Fruit fly (Drosophila melanogaster) whole organism, embryonic: ENCODE measurements around the gene Acn.

Experiments used
- BEAF-32 ChIP-seq: fragments of 200-800 bp; sonication (Bioruptor generic); optimal IDR thresholded peaks from 3 replicates; lab custom pipeline; 2017; ENCODE audit warnings: missing biosample characterization, missing genetic modification characterization, mild to moderate bottlenecking, moderate library complexity, missing genetic modification reagents
- Bdp1 ChIP-seq: fragments of 200-800 bp; sonication (Bioruptor generic); optimal IDR thresholded peaks from 3 replicates; lab custom pipeline; 2016; ENCODE audit warnings: missing biosample characterization, missing genetic modification characterization
- Blimp-1 ChIP-seq: fragments of 200-800 bp; sonication (Bioruptor generic); optimal IDR thresholded peaks from 3 replicates; lab custom pipeline; 2018; ENCODE audit warnings: missing biosample characterization, missing genetic modification characterization, mild to moderate bottlenecking, moderate library complexity, missing genetic modification reagents
- CG10431 ChIP-seq: fragments of 200-800 bp; sonication (Bioruptor generic); optimal IDR thresholded peaks from 3 replicates; lab custom pipeline; 2018; ENCODE audit warnings: missing biosample characterization, mild to moderate bottlenecking, missing genetic modification characterization
- CG10543 ChIP-seq: fragments of 200-800 bp; sonication (Bioruptor generic); optimal IDR thresholded peaks from 3 replicates; lab custom pipeline; 2017; ENCODE audit warnings: missing biosample characterization, mild to moderate bottlenecking, missing genetic modification characterization, moderate library complexity
- CG10959 ChIP-seq: fragments of 200-800 bp; sonication (Bioruptor generic); IDR thresholded peaks from 2 replicates; pipeline ENCODE4 v1.3.6; 2022; ENCODE audit warnings: missing biosample characterization, missing genetic modification characterization
- CG13775 ChIP-seq: fragments of 200-800 bp; sonication (Bioruptor generic); optimal IDR thresholded peaks from 3 replicates; lab custom pipeline; 2017; ENCODE audit warnings: missing biosample characterization, mild to moderate bottlenecking, missing genetic modification characterization
- CG15269 ChIP-seq: fragments of 200-800 bp; sonication (Bioruptor generic); optimal IDR thresholded peaks from 2 replicates; lab custom pipeline; 2018; ENCODE audit warnings: missing biosample characterization, mild to moderate bottlenecking, missing genetic modification characterization, moderate library complexity
- CG16863 ChIP-seq: fragments of 200-800 bp; sonication (Bioruptor generic); optimal IDR thresholded peaks from 3 replicates; lab custom pipeline; 2016; ENCODE audit warnings: missing biosample characterization, missing genetic modification characterization
- CG17361 ChIP-seq: fragments of 200-800 bp; sonication (Bioruptor generic); IDR thresholded peaks from 3 replicates; pipeline ENCODE4 v1.3.6; 2022; ENCODE audit warnings: missing biosample characterization, missing genetic modification characterization
- CG2120 ChIP-seq: fragments of 200-800 bp; sonication (Bioruptor generic); optimal IDR thresholded peaks from 3 replicates; lab custom pipeline; 2016; ENCODE audit warnings: missing biosample characterization, missing genetic modification characterization
- CG30020 ChIP-seq: fragments of 200-800 bp; optimal IDR thresholded peaks from 2 replicates; lab custom pipeline; 2019; ENCODE audit warnings: missing biosample characterization, mild to moderate bottlenecking, missing genetic modification characterization, moderate library complexity
- CG30403 ChIP-seq: fragments of 200-800 bp; sonication (Bioruptor generic); optimal IDR thresholded peaks from 3 replicates; lab custom pipeline; 2016; ENCODE audit warnings: missing biosample characterization, missing genetic modification characterization
- CG3065 ChIP-seq: fragments of 200-800 bp; sonication (Bioruptor generic); optimal IDR thresholded peaks from 2 replicates; lab custom pipeline; 2016; ENCODE audit warnings: missing biosample characterization, missing genetic modification characterization
- CG31224 ChIP-seq: fragments of 200-800 bp; sonication (Bioruptor generic); IDR thresholded peaks from 2 replicates; pipeline ENCODE4 v1.3.6; 2022; ENCODE audit warnings: missing biosample characterization, missing genetic modification characterization
- CG3847 ChIP-seq: fragments of 200-800 bp; sonication (Bioruptor generic); IDR thresholded peaks from 2 replicates; pipeline ENCODE4 v1.3.6; 2022; ENCODE audit warnings: missing biosample characterization, missing genetic modification characterization
- CG4730 ChIP-seq: fragments of 200-800 bp; sonication (Bioruptor generic); IDR thresholded peaks from 2 replicates; pipeline ENCODE4 v1.3.6; 2022; ENCODE audit warnings: missing biosample characterization, missing genetic modification characterization
- CG5180 ChIP-seq: fragments of 200-800 bp; sonication (Bioruptor generic); optimal IDR thresholded peaks from 3 replicates; lab custom pipeline; 2017; ENCODE audit warnings: missing biosample characterization, missing genetic modification characterization, mild to moderate bottlenecking, moderate library complexity, missing genetic modification reagents
- CG5245 ChIP-seq: fragments of 200-800 bp; sonication (Bioruptor generic); optimal IDR thresholded peaks from 3 replicates; lab custom pipeline; 2016; ENCODE audit warnings: missing biosample characterization, missing genetic modification characterization
- CG6175 ChIP-seq: fragments of 200-800 bp; sonication (Bioruptor generic); IDR thresholded peaks from 3 replicates; pipeline ENCODE4 v1.3.6; 2022; ENCODE audit warnings: missing biosample characterization, missing genetic modification characterization
- CG7839 ChIP-seq: fragments of 200-800 bp; sonication (Bioruptor generic); optimal IDR thresholded peaks from 3 replicates; lab custom pipeline; 2018; ENCODE audit warnings: missing biosample characterization, mild to moderate bottlenecking, missing genetic modification characterization, moderate library complexity
- CG9727 ChIP-seq: fragments of 200-800 bp; sonication (Bioruptor generic); optimal IDR thresholded peaks from 3 replicates; lab custom pipeline; 2017; ENCODE audit warnings: missing biosample characterization, mild to moderate bottlenecking, missing genetic modification characterization
- CoRest ChIP-seq: fragments of 200-800 bp; sonication (Bioruptor generic); optimal IDR thresholded peaks from 3 replicates; lab custom pipeline; 2018; ENCODE audit warnings: missing biosample characterization, mild to moderate bottlenecking, missing genetic modification characterization, moderate library complexity
- Dp ChIP-seq: fragments of 200-800 bp; sonication (Bioruptor generic); optimal IDR thresholded peaks from 2 replicates; lab custom pipeline; 2018; ENCODE audit warnings: missing biosample characterization, mild to moderate bottlenecking, missing genetic modification characterization, moderate library complexity
- Drgx ChIP-seq: fragments of 200-800 bp; sonication (Bioruptor generic); IDR thresholded peaks from 2 replicates; pipeline ENCODE4 v1.3.6; 2022; ENCODE audit warnings: missing biosample characterization, missing genetic modification characterization
- Ets97D ChIP-seq: fragments of 200-800 bp; sonication (Bioruptor generic); optimal IDR thresholded peaks from 3 replicates; lab custom pipeline; 2016; ENCODE audit warnings: missing biosample characterization, missing genetic modification characterization
- HLH3B ChIP-seq: fragments of 200-800 bp; sonication (Bioruptor generic); IDR thresholded peaks from 2 replicates; pipeline ENCODE4 v1.3.6; 2022; ENCODE audit warnings: missing biosample characterization, missing genetic modification characterization
- HLH54F ChIP-seq: fragments of 200-800 bp; sonication (Bioruptor generic); optimal IDR thresholded peaks from 3 replicates; lab custom pipeline; 2016; ENCODE audit warnings: missing biosample characterization, missing genetic modification characterization
- HLHmδ ChIP-seq: fragments of 200-800 bp; sonication (Bioruptor generic); optimal IDR thresholded peaks from 2 replicates; lab custom pipeline; 2018; ENCODE audit warnings: missing biosample characterization, mild to moderate bottlenecking, missing genetic modification characterization, moderate library complexity
- HmgD ChIP-seq: fragments of 200-800 bp; sonication (Bioruptor generic); optimal IDR thresholded peaks from 3 replicates; lab custom pipeline; 2016; ENCODE audit warnings: missing biosample characterization, missing genetic modification characterization
- Hr3 ChIP-seq: fragments of 200-800 bp; sonication (Bioruptor generic); optimal IDR thresholded peaks from 3 replicates; lab custom pipeline; 2016; ENCODE audit warnings: missing biosample characterization, missing genetic modification characterization
- Hr51 ChIP-seq, 2 experiments: fragments of 200-800 bp; sonication (Bioruptor generic); optimal IDR thresholded peaks; 2 replicates in 1 of 2; 3 replicates in 1 of 2; lab custom pipeline; 2016 to 2018; ENCODE audit warnings: missing biosample characterization in 2 of 2, missing genetic modification characterization in 2 of 2, mild to moderate bottlenecking in 1 of 2, moderate library complexity in 1 of 2
- Hsf ChIP-seq: fragments of 200-800 bp; sonication (Bioruptor generic); optimal IDR thresholded peaks from 3 replicates; lab custom pipeline; 2016; ENCODE audit warnings: missing biosample characterization, missing genetic modification characterization
- NFAT ChIP-seq: fragments of 200-800 bp; sonication (Bioruptor generic); IDR thresholded peaks from 2 replicates; pipeline ENCODE4 v1.3.6; 2022; ENCODE audit warnings: missing biosample characterization, missing genetic modification characterization
- NK7.1 ChIP-seq: fragments of 200-800 bp; sonication (Bioruptor generic); optimal IDR thresholded peaks from 3 replicates; lab custom pipeline; 2016; ENCODE audit warnings: missing biosample characterization, missing genetic modification characterization
- Ravus ChIP-seq: fragments of 200-800 bp; sonication (Bioruptor generic); IDR thresholded peaks from 2 replicates; pipeline ENCODE4 v1.3.6; 2022; ENCODE audit warnings: missing biosample characterization, missing genetic modification characterization
- Trl ChIP-seq, 3 experiments: fragments of >200 bp in 2 of 3; fragments of 200-800 bp in 1 of 3; sonication (Bioruptor generic) in 1 of 3; optimal IDR thresholded peaks; 2 replicates in 1 of 3; 3 replicates in 2 of 3; lab custom pipeline; 2016 to 2017; ENCODE audit warnings: missing biosample characterization in 1 of 3, missing genetic modification characterization in 1 of 3
- ash1 ChIP-seq: fragments of 200-800 bp; sonication (Bioruptor generic); optimal IDR thresholded peaks from 2 replicates; lab custom pipeline; 2018; ENCODE audit warnings: missing biosample characterization, mild to moderate bottlenecking, missing genetic modification characterization
- bcd ChIP-seq: fragments of 200-800 bp; sonication (Bioruptor generic); optimal IDR thresholded peaks from 2 replicates; lab custom pipeline; 2017; ENCODE audit warnings: missing biosample characterization, mild to moderate bottlenecking, missing genetic modification characterization
- cato ChIP-seq: fragments of 200-800 bp; sonication (Bioruptor generic); optimal IDR thresholded peaks from 2 replicates; lab custom pipeline; 2016; ENCODE audit warnings: missing biosample characterization, missing genetic modification characterization, borderline replicate concordance
- cwo ChIP-seq: fragments of 200-800 bp; sonication (Bioruptor generic); optimal IDR thresholded peaks from 3 replicates; lab custom pipeline; 2017; ENCODE audit warnings: missing biosample characterization, missing genetic modification characterization, mild to moderate bottlenecking, moderate library complexity, missing genetic modification reagents
- dmrt99B ChIP-seq: fragments of 200-800 bp; sonication (Bioruptor generic); optimal IDR thresholded peaks from 2 replicates; lab custom pipeline; 2018; ENCODE audit warnings: missing biosample characterization, mild to moderate bottlenecking, missing genetic modification characterization, moderate library complexity
- dysf ChIP-seq: fragments of 200-800 bp; sonication (Bioruptor generic); IDR thresholded peaks from 3 replicates; pipeline ENCODE4 v1.3.6; 2022; ENCODE audit warnings: missing biosample characterization, missing genetic modification characterization
- phol ChIP-seq: fragments of 200-800 bp; sonication (Bioruptor generic); optimal IDR thresholded peaks from 3 replicates; lab custom pipeline; 2018; ENCODE audit warnings: missing biosample characterization, mild to moderate bottlenecking, missing genetic modification characterization, moderate library complexity
- ro ChIP-seq: fragments of 200-800 bp; sonication (Bioruptor generic); IDR thresholded peaks from 2 replicates; pipeline ENCODE4 v1.3.6; 2022; ENCODE audit warnings: missing biosample characterization, missing genetic modification characterization
- schlank ChIP-seq: fragments of 200-800 bp; sonication (Bioruptor generic); optimal IDR thresholded peaks from 2 replicates; lab custom pipeline; 2018; ENCODE audit warnings: missing biosample characterization, mild to moderate bottlenecking, missing genetic modification characterization
- scrt ChIP-seq: fragments of 200-800 bp; sonication (Bioruptor generic); optimal IDR thresholded peaks from 2 replicates; lab custom pipeline; 2018; ENCODE audit warnings: missing biosample characterization, mild to moderate bottlenecking, missing genetic modification characterization, moderate library complexity
- sd ChIP-seq: fragments of 200-800 bp; sonication (Bioruptor generic); optimal IDR thresholded peaks from 3 replicates; lab custom pipeline; 2018; ENCODE audit warnings: missing biosample characterization, mild to moderate bottlenecking, missing genetic modification characterization, moderate library complexity
- sens ChIP-seq: fragments of 200-800 bp; sonication (Bioruptor generic); peaks from one replicate; lab custom pipeline; 2016; ENCODE audit warnings: missing biosample characterization, missing genetic modification characterization
- twi ChIP-seq: fragments of 200-800 bp; optimal IDR thresholded peaks from 2 replicates; lab custom pipeline; 2019; ENCODE audit warnings: missing biosample characterization, mild to moderate bottlenecking, missing genetic modification characterization, moderate library complexity
- zen ChIP-seq: fragments of 200-800 bp; sonication (Bioruptor generic); optimal IDR thresholded peaks from 3 replicates; lab custom pipeline; 2018; ENCODE audit warnings: missing biosample characterization, mild to moderate bottlenecking, missing genetic modification characterization, moderate library complexity

Gene Acn

DNA sequence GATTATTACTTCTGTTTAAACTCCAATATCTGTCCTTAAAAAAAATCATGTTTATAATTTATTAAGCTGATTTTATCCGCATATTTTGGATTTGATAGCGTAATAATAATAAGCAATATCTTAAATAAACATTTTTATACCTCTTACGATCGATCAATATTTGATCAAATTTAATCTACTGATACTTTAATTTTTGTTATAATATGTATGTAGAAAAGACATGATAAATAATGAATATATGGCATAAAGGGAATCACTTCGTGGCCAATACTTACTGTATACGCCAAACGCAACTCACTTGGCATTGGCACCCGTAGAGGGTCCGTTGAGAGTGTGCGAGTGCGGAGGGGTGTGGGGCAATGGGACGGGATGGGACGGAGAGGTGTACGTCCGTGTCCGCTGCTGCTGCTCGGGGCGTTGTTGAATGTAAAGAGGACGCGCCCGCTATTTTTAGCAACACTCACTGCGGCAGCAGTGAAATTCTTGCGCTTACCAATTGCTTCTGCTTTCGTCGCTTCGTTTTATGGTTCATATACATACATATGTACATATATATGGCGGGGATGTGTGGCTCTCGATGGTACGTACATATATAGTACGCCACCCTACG, 8.9 kb upstream of the Acn start (continued):
- TF ChIP-seq cato (GFP tag; lab: Kevin White, UChicago) (no peak), CG17361 (GFP tag; lab: Robert Waterston, UW) (0 out of 3 replicates have a peak, but pooled peaks have one; percentile 25), CG4730 (GFP tag; lab: Robert Waterston, UW) (no peak), scrt (GFP tag; lab: Kevin White, UChicago) (no peak), HLH54F (GFP tag; lab: Kevin White, UChicago) (no peak), Hr3 (GFP tag; lab: Kevin White, UChicago) (no peak), CG30020 (tag; lab: Kevin White, UChicago) (no peak), CoRest (tag; lab: Kevin White, UChicago) (peak; percentile 49), dmrt99B (peak; percentile 4), CG7839 (tag; lab: Kevin White, UChicago) (peak; percentile 25), ro (GFP tag; lab: Robert Waterston, UW) (no peak), CG31224 (GFP tag; lab: Robert Waterston, UW) (no peak), ash1 (no peak), Bdp1 (GFP tag; lab: Kevin White, UChicago) (no peak), sens (GFP tag; lab: Kevin White, UChicago) (peak; percentile 81), Blimp-1 (GFP tag; lab: Kevin White, UChicago) (no peak), CG9727 (peak; percentile 22), HLH3B (GFP tag; lab: Robert Waterston, UW) (no peak), cwo (GFP tag; lab: Kevin White, UChicago) (peak; percentile 14), dysf (no peak), Ets97D (GFP tag; lab: Kevin White, UChicago) (no peak), CG30403 (peak; percentile 41), CG15269 (tag; lab: Kevin White, UChicago) (no peak), NFAT (0 out of 2 replicates have a peak, but pooled peaks have one; percentile 14), CG10431 (GFP tag; lab: Kevin White, UChicago) (no peak), HmgD (GFP tag; lab: Kevin White, UChicago) (no peak), bcd (GFP tag; lab: Kevin White, UChicago) (peak; percentile 7), CG10543 (GFP tag; lab: Kevin White, UChicago) (peak; percentile 79), CG2120 (peak; percentile 39), Hr51 (GFP tag; optimal IDR thresholded peaks at IDR 0.05; lab: Kevin White, UChicago) (peak in 1 of 2 experiments; percentile 22), Trl (optimal IDR thresholded peaks at IDR 0.05; lab: Kevin White, UChicago) (no peak), Trl (GFP tag; optimal IDR thresholded peaks at IDR 0.05; lab: Kevin White, UChicago) (no peak), CG13775 (GFP tag; lab: Kevin White, UChicago) (peak; percentile 20), sd (peak; percentile 70), CG3847 (GFP tag; lab: Robert Waterston, UW) (no peak)

DNA sequence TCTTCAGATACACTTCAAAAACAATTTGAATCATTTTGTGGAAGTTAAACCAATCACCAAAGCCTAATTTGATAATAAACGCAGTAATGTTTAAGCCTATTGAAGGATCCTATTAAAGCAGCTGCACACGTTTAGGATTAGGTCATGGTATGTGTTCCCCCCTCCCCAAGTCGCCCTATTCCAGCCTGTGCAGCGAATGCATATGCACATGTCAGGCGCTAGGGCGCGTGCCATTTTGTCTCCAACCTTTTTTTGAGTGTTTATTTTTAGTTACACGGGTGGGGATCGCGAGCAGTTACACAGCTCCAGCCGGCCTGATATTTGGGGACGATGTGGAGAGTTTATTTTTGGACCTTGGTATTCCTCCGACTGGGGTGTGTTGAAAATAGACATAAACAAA, 8.1 kb upstream of the Acn start:
- no peak for TF ChIP-seq CG5245 (GFP tag; lab: Kevin White, UChicago)
- TF ChIP-seq BEAF-32 = no peak
- TF ChIP-seq Drgx (GFP tag; lab: Robert Waterston, UW) = no peak
- no peak for TF ChIP-seq Dp (GFP tag; lab: Kevin White, UChicago)
- no peak for TF ChIP-seq Hsf (GFP tag; lab: Kevin White, UChicago)
- TF ChIP-seq Ravus (GFP tag; lab: Robert Waterston, UW) = no peak
- peak; percentile 66 for TF ChIP-seq sens (GFP tag; lab: Kevin White, UChicago)
- TF ChIP-seq CG3065 (GFP tag; lab: Kevin White, UChicago) = no peak
- TF ChIP-seq phol (tag; lab: Kevin White, UChicago) = peak; percentile 24
- TF ChIP-seq scrt (GFP tag; lab: Kevin White, UChicago) = no peak
- TF ChIP-seq CG10959 = no peak
- peak; percentile 54 for TF ChIP-seq twi (tag; lab: Kevin White, UChicago)
- peak; percentile 85 for TF ChIP-seq HLHmδ (GFP tag; lab: Kevin White, UChicago)
- no peak for TF ChIP-seq schlank (tag; lab: Kevin White, UChicago)
- no peak for TF ChIP-seq zen (tag; lab: Kevin White, UChicago)
- TF ChIP-seq CG16863 (GFP tag; lab: Kevin White, UChicago) = no peak
- no peak for TF ChIP-seq CG5180
- no peak for TF ChIP-seq NK7.1 (GFP tag; lab: Kevin White, UChicago)
- no peak for TF ChIP-seq CG6175 (GFP tag; lab: Robert Waterston, UW)
